Fruit fly (Drosophila melanogaster) whole organism, wandering third instar larva: ENCODE results near the gene Tctp.
A peak's percentile ranks its signal among the peaks of the same experiment; 100 is the strongest.

ENCODE experiments used
- Abd-B ChIP-seq: fragments of >200 bp; optimal IDR thresholded peaks from 2 replicates; lab custom pipeline; 2017; ENCODE audit warnings: missing biosample characterization, missing genetic modification characterization
- CG32264 ChIP-seq: fragments of 200-800 bp; sonication (Bioruptor generic); optimal IDR thresholded peaks from 2 replicates; lab custom pipeline; 2016; ENCODE audit warnings: missing biosample characterization, missing genetic modification characterization
- CG9705 ChIP-seq: fragments of 200-800 bp; sonication (Bioruptor generic); optimal IDR thresholded peaks from 2 replicates; lab custom pipeline; 2018; ENCODE audit warnings: missing biosample characterization, mild to moderate bottlenecking, missing genetic modification characterization
- Dif ChIP-seq: fragments of 200-275, 200-300 bp; sonication (Bioruptor generic); optimal IDR thresholded peaks from 2 replicates; lab custom pipeline; 2018; ENCODE audit warnings: missing biosample characterization, missing genetic modification characterization; ENCODE audit not compliant: partially characterized antibody
- GATAd ChIP-seq: sonication (Bioruptor generic); optimal IDR thresholded peaks from 2 replicates; lab custom pipeline; 2016; ENCODE audit warnings: missing biosample characterization, missing genetic modification characterization
- HLH106 ChIP-seq: fragments of 200-800 bp; optimal IDR thresholded peaks from 3 replicates; lab custom pipeline; 2019; ENCODE audit warnings: missing biosample characterization, mild to moderate bottlenecking, missing genetic modification characterization, moderate library complexity
- Hr78 ChIP-seq: fragments of >200 bp; optimal IDR thresholded peaks from 2 replicates; lab custom pipeline; 2017; ENCODE audit warnings: missing biosample characterization, missing genetic modification characterization
- Hr83 ChIP-seq: fragments of 200-300 bp; sonication (Bioruptor generic); optimal IDR thresholded peaks from 2 replicates; lab custom pipeline; 2016; ENCODE audit warnings: missing biosample characterization, mild to moderate bottlenecking, missing genetic modification characterization, moderate library complexity; ENCODE audit not compliant: poor library complexity, severe bottlenecking
- Jra ChIP-seq: sonication (Bioruptor generic); optimal IDR thresholded peaks from 2 replicates; lab custom pipeline; 2016; ENCODE audit warnings: missing biosample characterization, missing genetic modification characterization
- Mio ChIP-seq: sonication (Bioruptor generic); optimal IDR thresholded peaks from 2 replicates; lab custom pipeline; 2016; ENCODE audit warnings: missing biosample characterization, missing genetic modification characterization
- Myc ChIP-seq: fragments of >200 bp; optimal IDR thresholded peaks from 2 replicates; lab custom pipeline; 2017
- N ChIP-seq: fragments of >200 bp; optimal IDR thresholded peaks from 2 replicates; lab custom pipeline; 2018; ENCODE audit warnings: missing biosample characterization, missing external identifiers, missing genetic modification characterization
- Rel ChIP-seq, 2 experiments: fragments of 200-800 bp; sonication (Bioruptor generic) in 1 of 2; optimal IDR thresholded peaks; 2 replicates in 1 of 2; 3 replicates in 1 of 2; lab custom pipeline; 2016 to 2019; ENCODE audit warnings: mild to moderate bottlenecking in 2 of 2, missing biosample characterization in 2 of 2, missing genetic modification characterization in 2 of 2, moderate library complexity in 1 of 2
- Sp1 ChIP-seq: fragments of 200-800 bp; sonication (Bioruptor generic); optimal IDR thresholded peaks from 3 replicates; lab custom pipeline; 2019; ENCODE audit warnings: missing biosample characterization, mild to moderate bottlenecking, missing genetic modification characterization, moderate library complexity
- Vsx2 ChIP-seq: fragments of 200-300, 225-300 bp; sonication (Bioruptor generic); optimal IDR thresholded peaks from 2 replicates; lab custom pipeline; 2018; ENCODE audit warnings: missing biosample characterization, missing genetic modification characterization; ENCODE audit not compliant: partially characterized antibody
- br ChIP-seq: fragments of 200-800 bp; sonication (Bioruptor generic); optimal IDR thresholded peaks from 2 replicates; lab custom pipeline; 2016; ENCODE audit warnings: missing biosample characterization, missing genetic modification characterization
- brk ChIP-seq: fragments of 200-800 bp; sonication (Bioruptor generic); optimal IDR thresholded peaks from 2 replicates; lab custom pipeline; 2016; ENCODE audit warnings: missing biosample characterization, mild to moderate bottlenecking, missing genetic modification characterization
- dl ChIP-seq, 2 experiments: fragments of 175-275, 200-275 bp in 1 of 2; fragments of 200-275 bp in 1 of 2; sonication (Bioruptor generic); optimal IDR thresholded peaks; lab custom pipeline; 2018; ENCODE audit warnings: mild to moderate bottlenecking in 2 of 2, missing biosample characterization in 2 of 2, missing genetic modification characterization in 2 of 2, moderate library complexity in 2 of 2; ENCODE audit not compliant: partially characterized antibody in 2 of 2, insufficient read depth in 1 of 2
- dmrt93B ChIP-seq: fragments of 200-800 bp; sonication (Bioruptor generic); optimal IDR thresholded peaks from 2 replicates; lab custom pipeline; 2018; ENCODE audit warnings: missing biosample characterization, mild to moderate bottlenecking, missing genetic modification characterization
- dsf ChIP-seq: sonication (Bioruptor generic); optimal IDR thresholded peaks from 2 replicates; lab custom pipeline; 2016; ENCODE audit warnings: missing biosample characterization, missing genetic modification characterization, borderline replicate concordance
- ey ChIP-seq: fragments of 200-800 bp; sonication (Bioruptor generic); optimal IDR thresholded peaks from 2 replicates; lab custom pipeline; 2016; ENCODE audit warnings: missing biosample characterization, missing genetic modification characterization
- foxo ChIP-seq, 2 experiments: fragments of 200-800 bp; sonication (Bioruptor generic); optimal IDR thresholded peaks; 2 replicates in 1 of 2; 3 replicates in 1 of 2; lab custom pipeline; 2016 to 2017; ENCODE audit warnings: missing biosample characterization in 2 of 2, missing genetic modification characterization in 2 of 2
- h ChIP-seq: fragments of 200-800 bp; sonication (Bioruptor generic); optimal IDR thresholded peaks from 3 replicates; lab custom pipeline; 2016; ENCODE audit warnings: missing biosample characterization, mild to moderate bottlenecking, missing genetic modification characterization
- jim ChIP-seq: fragments of 175-275, 200-325 bp; sonication (Bioruptor generic); optimal IDR thresholded peaks from 2 replicates; lab custom pipeline; 2016; ENCODE audit warnings: missing biosample characterization, mild to moderate bottlenecking, missing genetic modification characterization
- lola ChIP-seq: fragments of >200 bp; optimal IDR thresholded peaks from 2 replicates; lab custom pipeline; 2017; ENCODE audit warnings: missing biosample characterization, missing genetic modification characterization
- pan ChIP-seq: fragments of >200 bp; optimal IDR thresholded peaks from 2 replicates; lab custom pipeline; 2017
- rgr ChIP-seq: fragments of 200-800 bp; sonication (Bioruptor generic); optimal IDR thresholded peaks from 3 replicates; lab custom pipeline; 2016; ENCODE audit warnings: missing biosample characterization, mild to moderate bottlenecking, missing genetic modification characterization
- sage ChIP-seq: fragments of 200-800 bp; sonication (Bioruptor generic); optimal IDR thresholded peaks from 2 replicates; lab custom pipeline; 2016; ENCODE audit warnings: missing biosample characterization, mild to moderate bottlenecking, missing genetic modification characterization
- sv ChIP-seq: fragments of 200-800 bp; sonication (Bioruptor generic); optimal IDR thresholded peaks from 3 replicates; lab custom pipeline; 2016; ENCODE audit warnings: missing biosample characterization, missing genetic modification characterization
- tai ChIP-seq: sonication (Bioruptor generic); optimal IDR thresholded peaks from 2 replicates; lab custom pipeline; 2016; ENCODE audit warnings: missing biosample characterization, missing genetic modification characterization
- woc ChIP-seq: sonication (Bioruptor generic); optimal IDR thresholded peaks from 2 replicates; lab custom pipeline; 2016; ENCODE audit warnings: missing biosample characterization, mild to moderate bottlenecking, missing genetic modification characterization

Gene Tctp

dm6 chr3R:11165974-11166373, 44.1 kb upstream of the Tctp start, which contains the start of gene Ugt35E1:
TSS of gene Ugt35E1 (minus strand) at chr3R:11166074.
- TF ChIP-seq tai (GFP tag; lab: Kevin White, UChicago) (no peak), Abd-B (GFP tag; lab: Kevin White, UChicago) (no peak), woc (GFP tag; lab: Kevin White, UChicago) (no peak), dmrt93B (GFP tag; lab: Kevin White, UChicago) (no peak), lola (GFP tag; lab: Kevin White, UChicago) (no peak)
- TF ChIP-seq, all 38 proteins: peak for 0

dm6 chr3R:11167931-11168465, 42.0 kb upstream of the Tctp start, which contains the start of gene Ugt35E2:
TSS of gene Ugt35E2 (minus strand) at chr3R:11167981.
- TF ChIP-seq N (GFP tag; lab: Kevin White, UChicago) (no peak), GATAd (GFP tag; lab: Kevin White, UChicago) (no peak), rgr (GFP tag; lab: Kevin White, UChicago) (no peak), brk (GFP tag; lab: Kevin White, UChicago) (no peak), Dif (no peak), sv (no peak), dmrt93B (GFP tag; lab: Kevin White, UChicago) (no peak), lola (GFP tag; lab: Kevin White, UChicago) (no peak), woc (GFP tag; lab: Kevin White, UChicago) (no peak), Mio (GFP tag; lab: Kevin White, UChicago) (no peak), Abd-B (GFP tag; lab: Kevin White, UChicago) (no peak), Jra (GFP tag; lab: Kevin White, UChicago) (no peak)
- TF ChIP-seq, all 38 proteins: peak for 0

dm6 chr3R:11170146-11170545, 39.9 kb upstream of the Tctp start, which contains the start of gene Ugt35B1:
TSS of gene Ugt35B1 (minus strand) at chr3R:11170246.
- TF ChIP-seq Myc (lab: Kevin White, UChicago) (no peak), Hr78 (no peak), Sp1 (GFP tag; lab: Kevin White, UChicago) (no peak), dmrt93B (GFP tag; lab: Kevin White, UChicago) (no peak), ey (GFP tag; lab: Kevin White, UChicago) (no peak), jim (GFP tag; lab: Kevin White, UChicago) (no peak), dl (GFP tag; optimal IDR thresholded peaks at IDR 0.05; lab: Kevin White, UChicago; ENCODE audit: insufficient read depth in 1 of 2, partially characterized antibody in 2 of 2) (no peak), h (GFP tag; lab: Kevin White, UChicago) (no peak), Vsx2 (GFP tag; lab: Kevin White, UChicago) (no peak), HLH106 (tag; lab: Kevin White, UChicago) (no peak), sage (no peak), GATAd (GFP tag; lab: Kevin White, UChicago) (no peak), Jra (GFP tag; lab: Kevin White, UChicago) (no peak), br (no peak), N (GFP tag; lab: Kevin White, UChicago) (no peak), lola (GFP tag; lab: Kevin White, UChicago) (no peak), CG9705 (GFP tag; lab: Kevin White, UChicago) (no peak), Hr83 (GFP tag; lab: Kevin White, UChicago) (no peak), rgr (GFP tag; lab: Kevin White, UChicago) (no peak)

DNA sequence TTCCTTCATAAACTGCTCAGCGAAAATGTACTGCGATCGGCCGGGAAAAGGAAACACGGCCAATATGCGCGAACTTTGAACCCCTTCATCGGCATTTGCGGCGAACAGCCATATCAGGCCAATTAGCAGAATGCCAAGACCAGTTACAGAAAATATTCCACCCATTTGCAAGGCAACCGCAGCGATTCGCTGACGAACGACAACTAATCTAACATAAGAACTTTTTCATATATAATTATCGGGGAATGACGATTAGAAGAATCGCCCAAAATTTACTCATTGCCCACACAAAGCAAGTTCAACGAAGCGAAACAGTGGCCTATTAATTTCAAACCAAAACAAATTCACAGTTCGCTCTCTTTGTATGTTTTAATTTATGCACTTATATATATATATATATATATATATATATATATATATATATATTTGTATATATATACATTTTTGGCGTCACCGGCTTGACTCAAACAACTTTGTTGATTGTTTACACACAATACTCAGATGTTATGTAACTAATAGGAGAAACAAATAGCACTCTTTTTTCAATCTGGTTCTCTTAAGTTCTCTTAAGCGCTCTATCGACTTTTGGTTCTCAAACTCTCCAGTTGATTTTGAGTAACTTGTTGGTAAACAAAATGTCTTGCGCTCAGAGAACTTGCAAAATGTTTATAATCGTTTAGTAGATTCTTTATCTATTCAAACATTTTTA, 37.4 kb upstream of the Tctp start, which contains the start of gene Ugt35A1:
Ugt35A1 (minus strand) TSS at position 205 of the 709 bp plus-strand sequence.
- TF ChIP-seq dsf (GFP tag; lab: Kevin White, UChicago), result no peak
- peak; percentile 94 for TF ChIP-seq Vsx2 (GFP tag; lab: Kevin White, UChicago)
- TF ChIP-seq CG32264 (GFP tag; lab: Kevin White, UChicago), result no peak
- peak in 1 of 2 experiments; percentile 28 for TF ChIP-seq dl (GFP tag; optimal IDR thresholded peaks at IDR 0.05; lab: Kevin White, UChicago; ENCODE audit: insufficient read depth in 1 of 2, partially characterized antibody in 2 of 2)
- no peak for TF ChIP-seq rgr (GFP tag; lab: Kevin White, UChicago)
- TF ChIP-seq foxo (GFP tag; optimal IDR thresholded peaks at IDR 0.05; lab: Kevin White, UChicago), result no peak
- no peak for TF ChIP-seq lola (GFP tag; lab: Kevin White, UChicago)
- TF ChIP-seq pan (lab: Kevin White, UChicago), result no peak
- no peak for TF ChIP-seq Hr83 (GFP tag; lab: Kevin White, UChicago)
- TF ChIP-seq brk (GFP tag; lab: Kevin White, UChicago), result peak; percentile 17
- no peak for TF ChIP-seq Rel (GFP tag; optimal IDR thresholded peaks at IDR 0.05; lab: Kevin White, UChicago)
- TF ChIP-seq Rel (tag; optimal IDR thresholded peaks at IDR 0.05; lab: Kevin White, UChicago), result no peak
- peak; percentile 16 for TF ChIP-seq Dif
- TF ChIP-seq, all 38 proteins: peak for 4
